Fruit fly (Drosophila melanogaster) whole organism: ENCODE results near the gene Peritrophin-15b.

Source experiments
- CG8478 ChIP-seq: fragments of >200 bp; optimal IDR thresholded peaks from 2 replicates; lab custom pipeline; 2018; ENCODE audit warnings: inconsistent platforms
- Dll ChIP-seq: fragments of >200 bp; optimal IDR thresholded peaks from 2 replicates; lab custom pipeline; 2017
- EcR ChIP-seq, 2 experiments: fragments of >200 bp; optimal IDR thresholded peaks; 2 replicates each; lab custom pipeline; 2017; ENCODE audit warnings: missing biosample characterization in 2 of 2, missing genetic modification characterization in 2 of 2, missing genetic modification reagents in 2 of 2
- pan ChIP-seq: fragments of >200 bp; optimal IDR thresholded peaks from 2 replicates; lab custom pipeline; 2017
- psq ChIP-seq: fragments of >200 bp; optimal IDR thresholded peaks from 2 replicates; lab custom pipeline; 2017
- usp ChIP-seq: fragments of >200 bp; optimal IDR thresholded peaks from 2 replicates; lab custom pipeline; 2017; ENCODE audit warnings: missing biosample characterization, missing genetic modification characterization, mixed read lengths

The Peritrophin-15b gene

dm6 chr2L:8403286-8404270, 8.8 kb upstream of the Peritrophin-15b start, which contains the start of gene emb:
TSS of gene emb (plus strand) at chr2L:8403573.
- no peak for TF ChIP-seq pan
- TF ChIP-seq EcR (GFP tag; optimal IDR thresholded peaks at IDR 0.05; lab: Kevin White, UChicago) = no peak
- no peak for TF ChIP-seq usp
- no peak for TF ChIP-seq Dll (lab: Kevin White, UChicago)
- TF ChIP-seq CG8478 (lab: Kevin White, UChicago) = no peak
- no peak for TF ChIP-seq psq (lab: Kevin White, UChicago)

- no peak for TF ChIP-seq usp
- TF ChIP-seq EcR (GFP tag; optimal IDR thresholded peaks at IDR 0.05; lab: Kevin White, UChicago) = no peak
- TF ChIP-seq pan = no peak
- no peak for TF ChIP-seq psq (lab: Kevin White, UChicago)
- no peak for TF ChIP-seq Dll (lab: Kevin White, UChicago)
- no peak for TF ChIP-seq CG8478 (lab: Kevin White, UChicago)
Measured at dm6 chr2L:8402928-8403285, 8.2 kb upstream of the Peritrophin-15b start, which contains the start of gene fy. TSS of gene fy (minus strand) at chr2L:8403280.

dm6 chr2L:8399863-8400598, 5.3 kb upstream of the Peritrophin-15b start, which contains the start of gene CG31898:
TSS of gene CG31898 (plus strand) at chr2L:8400421.
- no peak for TF ChIP-seq psq (lab: Kevin White, UChicago)
- TF ChIP-seq pan = no peak
- TF ChIP-seq EcR (GFP tag; optimal IDR thresholded peaks at IDR 0.05; lab: Kevin White, UChicago) = no peak
- no peak for TF ChIP-seq usp
- TF ChIP-seq CG8478 (lab: Kevin White, UChicago) = no peak
- TF ChIP-seq Dll (lab: Kevin White, UChicago) = no peak

dm6 chr2L:8398721-8399120, 4.0 kb upstream of the Peritrophin-15b start, which contains the start of gene CG13386:
TSS of gene CG13386 (plus strand) at chr2L:8399021.
- no peak for TF ChIP-seq EcR (GFP tag; optimal IDR thresholded peaks at IDR 0.05; lab: Kevin White, UChicago)
- no peak for TF ChIP-seq usp
- TF ChIP-seq psq (lab: Kevin White, UChicago) = no peak
- no peak for TF ChIP-seq CG8478 (lab: Kevin White, UChicago)
- no peak for TF ChIP-seq pan

- TF ChIP-seq Dll (lab: Kevin White, UChicago) = no peak
- TF ChIP-seq usp = no peak
- no peak for TF ChIP-seq EcR (GFP tag; optimal IDR thresholded peaks at IDR 0.05; lab: Kevin White, UChicago)
Measured at dm6 chr2L:8395996-8396699, 1.4 kb upstream of the Peritrophin-15b start, which contains the start of the genes Peritrophin-15a and CG13385. TSS of gene Peritrophin-15a (minus strand) at chr2L:8396096. TSS of gene CG13385 (plus strand) at chr2L:8396649.

dm6 chr2L:8394180-8394579, 560 bp downstream of the Peritrophin-15b start, which contains the start of gene lectin-29Ca:
TSS of gene lectin-29Ca (minus strand) at chr2L:8394280.
- TF ChIP-seq psq (lab: Kevin White, UChicago) = no peak
- TF ChIP-seq EcR (GFP tag; optimal IDR thresholded peaks at IDR 0.05; lab: Kevin White, UChicago) = no peak
- no peak for TF ChIP-seq Dll (lab: Kevin White, UChicago)
- no peak for TF ChIP-seq CG8478 (lab: Kevin White, UChicago)
- TF ChIP-seq pan = no peak
- TF ChIP-seq usp = no peak

dm6 chr2L:8393122-8393521, 1.6 kb downstream of the Peritrophin-15b start, which contains the start of gene Acp29AB:
TSS of gene Acp29AB (minus strand) at chr2L:8393222.
- TF ChIP-seq CG8478 (lab: Kevin White, UChicago) (no peak), pan (no peak), EcR (GFP tag; optimal IDR thresholded peaks at IDR 0.05; lab: Kevin White, UChicago) (no peak), Dll (lab: Kevin White, UChicago) (no peak), psq (lab: Kevin White, UChicago) (no peak), usp (no peak)

- no peak for TF ChIP-seq Dll (lab: Kevin White, UChicago)
- TF ChIP-seq CG8478 (lab: Kevin White, UChicago) = no peak
- no peak for TF ChIP-seq usp
- no peak for TF ChIP-seq pan
- no peak for TF ChIP-seq psq (lab: Kevin White, UChicago)
- no peak for TF ChIP-seq EcR (GFP tag; optimal IDR thresholded peaks at IDR 0.05; lab: Kevin White, UChicago)
Measured at dm6 chr2L:8392298-8392697, 2.4 kb downstream of the Peritrophin-15b start, which contains the start of gene CG42820. TSS of gene CG42820 (minus strand) at chr2L:8392398.

dm6 chr2L:8389231-8389630, 5.5 kb downstream of the Peritrophin-15b start, which contains the start of gene CG42819:
TSS of gene CG42819 (minus strand) at chr2L:8389331.
- TF ChIP-seq usp = no peak
- TF ChIP-seq pan = no peak
- TF ChIP-seq psq (lab: Kevin White, UChicago) = no peak
- no peak for TF ChIP-seq Dll (lab: Kevin White, UChicago)
- TF ChIP-seq EcR (GFP tag; optimal IDR thresholded peaks at IDR 0.05; lab: Kevin White, UChicago) = no peak
- no peak for TF ChIP-seq CG8478 (lab: Kevin White, UChicago)

dm6 chr2L:8385849-8386248, 8.9 kb downstream of the Peritrophin-15b start:
- TF ChIP-seq EcR (GFP tag; optimal IDR thresholded peaks at IDR 0.05; lab: Kevin White, UChicago) (no peak), psq (lab: Kevin White, UChicago) (no peak), usp (no peak), CG8478 (lab: Kevin White, UChicago) (no peak), pan (no peak), Dll (lab: Kevin White, UChicago) (no peak)
